Worm (Caenorhabditis elegans): ENCODE results near the gene F36G9.3.
"Not testable (repeated sequence)": the region's sequence is repeated elsewhere in the genome, so short reads cannot be mapped to it uniquely, and the experiment has no call there.

Gene F36G9.3

DNA sequence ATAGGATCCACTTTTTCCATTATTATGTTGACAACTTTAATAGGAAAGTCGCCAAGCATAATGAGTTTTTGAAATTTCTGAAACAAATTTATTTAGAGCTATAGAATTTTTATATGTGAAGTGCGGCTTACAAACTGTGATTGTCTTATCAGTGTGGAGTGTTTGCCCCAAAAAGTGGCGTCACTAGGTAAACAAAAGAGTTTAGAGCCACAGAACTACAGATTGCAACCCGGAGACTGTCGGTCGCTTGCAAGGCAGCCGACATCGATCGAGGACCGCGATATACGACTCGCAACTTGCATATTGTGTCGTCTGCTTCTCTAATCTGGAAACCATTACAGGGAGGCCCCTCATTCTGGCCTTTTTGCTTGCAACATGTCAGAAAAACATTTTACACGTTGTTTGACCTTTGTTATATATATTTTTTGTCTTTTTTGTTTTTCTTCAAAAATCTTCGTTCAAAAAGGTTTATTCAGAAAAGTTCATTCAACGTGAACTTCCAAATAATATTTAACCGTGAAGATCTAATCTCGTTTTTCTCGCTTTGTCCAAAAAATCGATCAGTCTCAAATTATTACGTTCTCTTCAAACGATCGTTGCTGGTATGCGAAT is 25.6 kb downstream of the F36G9.3 start, which contains the start of the genes fbxa-99 and F36G9.13:
fbxa-99 (minus strand) TSS at position 122 of the 612 bp plus-strand sequence.
F36G9.13 (plus strand) TSS at position 562 of the 612 bp plus-strand sequence.
- TF ChIP-seq unc-62 (GFP tag; optimal IDR thresholded peaks at IDR 0.05): no peak
- TF ChIP-seq crh-2 (tag; optimal IDR thresholded peaks at IDR 0.05): no peak
- peak; percentile 56 for TF ChIP-seq snpc-4 (tag; optimal IDR thresholded peaks at IDR 0.05)
- no peak for TF ChIP-seq nhr-12 (tag; optimal IDR thresholded peaks at IDR 0.05)
- peak; percentile 36 for TF ChIP-seq fos-1 (tag; optimal IDR thresholded peaks at IDR 0.05)

DNA sequence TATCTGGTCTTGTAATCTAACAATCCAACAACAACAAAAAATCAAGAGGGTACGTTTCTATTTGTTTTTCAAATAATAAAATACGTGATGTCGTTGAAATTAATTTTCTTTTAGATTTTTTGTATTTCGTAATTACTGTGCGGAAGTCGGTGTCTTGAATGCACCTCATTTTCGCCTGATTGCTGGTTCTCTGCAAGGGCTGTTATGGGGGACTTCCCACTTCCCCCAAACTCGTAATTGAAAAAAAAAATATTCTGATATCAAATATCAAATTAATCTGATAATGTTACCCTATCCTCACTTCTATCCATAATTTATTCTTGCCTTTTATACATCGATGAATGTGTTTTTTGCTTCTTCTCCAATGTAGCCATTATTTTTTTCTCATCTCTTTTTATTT is 30.9 kb downstream of the F36G9.3 start, which contains the start of gene F36G9.15:
F36G9.15 (minus strand) TSS at position 101 of the 400 bp plus-strand sequence.
- TF ChIP-seq C34F6.9 (tag; optimal IDR thresholded peaks at IDR 0.05) (no peak), alr-1 (tag; optimal IDR thresholded peaks at IDR 0.05) (no peak), F13H6.1 (tag; optimal IDR thresholded peaks at IDR 0.05) (no peak), unc-39 (tag; optimal IDR thresholded peaks at IDR 0.05) (no peak), lin-39 (tag; optimal IDR thresholded peaks at IDR 0.05) (no peak), unc-55 (GFP tag; optimal IDR thresholded peaks at IDR 0.05) (no peak), nhr-23 (tag; optimal IDR thresholded peaks at IDR 0.05) (no peak), lsy-2 (tag; optimal IDR thresholded peaks at IDR 0.05) (no peak), unc-62 (GFP tag; optimal IDR thresholded peaks at IDR 0.05) (no peak), skn-1 (tag; optimal IDR thresholded peaks at IDR 0.05) (no peak), nhr-12 (tag; optimal IDR thresholded peaks at IDR 0.05) (no peak), nhr-21 (tag; optimal IDR thresholded peaks at IDR 0.05) (no peak), elt-3 (tag; optimal IDR thresholded peaks at IDR 0.05) (no peak), lin-13 (GFP tag; optimal IDR thresholded peaks at IDR 0.05) (no peak), peb-1 (tag; optimal IDR thresholded peaks at IDR 0.05) (no peak), mab-5 (tag; optimal IDR thresholded peaks at IDR 0.05) (no peak), nhr-10 (tag; optimal IDR thresholded peaks at IDR 0.05) (no peak)

DNA sequence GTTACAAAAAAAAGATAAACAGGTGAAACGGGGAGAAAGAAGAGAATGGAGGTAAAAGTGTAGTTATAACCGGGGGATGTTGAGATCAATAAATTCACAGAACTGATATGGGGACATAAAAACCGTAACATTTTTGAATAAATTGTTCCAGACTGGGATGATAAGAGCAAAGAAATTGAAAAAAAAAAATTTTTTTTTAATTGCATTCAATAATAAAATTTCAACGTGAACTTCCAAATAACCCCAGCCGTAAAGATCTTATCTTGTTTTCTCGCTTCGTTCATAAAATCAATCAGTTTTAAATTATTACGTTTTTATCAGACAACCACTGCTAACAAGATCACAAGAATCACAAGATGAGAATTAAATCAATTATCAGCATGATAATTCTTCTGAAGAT is 34.7 kb downstream of the F36G9.3 start, which contains the start of gene C06C6.7:
C06C6.7 (plus strand) TSS at position 301 of the 400 bp plus-strand sequence.
- TF ChIP-seq nhr-77 (tag; optimal IDR thresholded peaks at IDR 0.05); lin-13 (GFP tag; optimal IDR thresholded peaks at IDR 0.05); ceh-82 (tag; optimal IDR thresholded peaks at IDR 0.05): not testable (repeated sequence)

DNA sequence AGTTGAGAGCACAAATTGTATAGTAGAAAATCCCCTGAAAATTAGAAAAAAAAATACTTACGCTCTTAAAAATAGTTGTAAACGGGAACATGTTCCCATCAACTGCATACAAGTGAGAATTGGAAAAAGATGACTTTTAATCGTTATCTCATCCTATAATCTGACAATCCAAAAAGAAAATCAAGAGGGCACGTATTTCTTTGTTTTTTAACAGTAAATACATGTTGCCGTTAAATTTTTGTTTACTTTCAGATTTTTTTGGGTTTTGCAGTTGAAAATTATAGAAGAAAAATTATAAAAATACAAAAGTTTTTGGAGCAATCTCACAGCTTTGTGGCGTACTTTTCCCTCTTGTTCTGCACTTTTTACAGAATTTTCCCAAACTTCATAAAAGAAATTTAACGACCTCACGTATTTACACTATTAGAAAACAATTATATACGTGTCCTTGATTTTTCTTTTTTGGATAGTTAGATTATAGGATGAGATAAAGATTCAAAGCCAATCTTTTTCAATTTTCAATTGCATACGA is 39.5 kb downstream of the F36G9.3 start, which contains the start of the genes C06C6.9 and C06C6.8:
C06C6.9 (minus strand) TSS at position 101 of the 532 bp plus-strand sequence.
C06C6.8 (plus strand) TSS at position 482 of the 532 bp plus-strand sequence.
- TF ChIP-seq crh-2 (tag; optimal IDR thresholded peaks at IDR 0.05): no peak
- no peak for TF ChIP-seq nhr-77 (tag; optimal IDR thresholded peaks at IDR 0.05)
- TF ChIP-seq F13H6.1 (tag; optimal IDR thresholded peaks at IDR 0.05): no peak
- no peak for TF ChIP-seq skn-1 (tag; optimal IDR thresholded peaks at IDR 0.05)

ce11 chrV:16000433-16000832 is 43.2 kb downstream of the F36G9.3 start, which contains the start of gene nhr-50:
Gene nhr-50, minus strand, starts transcription at chrV:16000631.
- peak; percentile 69 for TF ChIP-seq sma-3 (GFP tag; optimal IDR thresholded peaks at IDR 0.05)
- TF ChIP-seq R02D3.7 (tag; optimal IDR thresholded peaks at IDR 0.05): no peak
- TF ChIP-seq nhr-21 (tag; optimal IDR thresholded peaks at IDR 0.05): peak; percentile 45
- no peak for TF ChIP-seq elt-3 (tag; optimal IDR thresholded peaks at IDR 0.05)
- no peak for TF ChIP-seq mdl-1 (tag; optimal IDR thresholded peaks at IDR 0.05)
- no peak for TF ChIP-seq unc-39 (tag; optimal IDR thresholded peaks at IDR 0.05)
- no peak for TF ChIP-seq mbf-1 (tag; optimal IDR thresholded peaks at IDR 0.05)
- TF ChIP-seq Y55F3AM.14 (GFP tag; optimal IDR thresholded peaks at IDR 0.05): no peak
- no peak for TF ChIP-seq nhr-25 (tag; optimal IDR thresholded peaks at IDR 0.05)
- TF ChIP-seq blmp-1 (tag; optimal IDR thresholded peaks at IDR 0.05; ENCODE audit: insufficient read depth): peak; percentile 97
- TF ChIP-seq ztf-4 (tag; optimal IDR thresholded peaks at IDR 0.05): peak; percentile 8
- no peak for TF ChIP-seq snpc-4 (tag; optimal IDR thresholded peaks at IDR 0.05)
- TF ChIP-seq ztf-1 (GFP tag; conservative IDR thresholded peaks at IDR 0.05): no peak
- peak; percentile 91 for TF ChIP-seq sma-9 (GFP tag; optimal IDR thresholded peaks at IDR 0.05)
- no peak for TF ChIP-seq sma-9 (tag; optimal IDR thresholded peaks at IDR 0.05)
- no peak for TF ChIP-seq nhr-77 (tag; optimal IDR thresholded peaks at IDR 0.05)
- no peak for TF ChIP-seq mab-5 (tag; optimal IDR thresholded peaks at IDR 0.05)
- no peak for TF ChIP-seq ceh-82 (tag; optimal IDR thresholded peaks at IDR 0.05)
- peak; percentile 99 for TF ChIP-seq fos-1 (tag; optimal IDR thresholded peaks at IDR 0.05)
- peak; percentile 45 for TF ChIP-seq C34F6.9 (tag; optimal IDR thresholded peaks at IDR 0.05)
- no peak for TF ChIP-seq ama-1 (optimal IDR thresholded peaks at IDR 0.05)
- TF ChIP-seq egl-27 (tag; optimal IDR thresholded peaks at IDR 0.05): peak; percentile 57
- TF ChIP-seq crh-2 (tag; optimal IDR thresholded peaks at IDR 0.05): peak; percentile 83
- TF ChIP-seq ztf-11 (tag; optimal IDR thresholded peaks at IDR 0.05): no peak
- no peak for TF ChIP-seq nhr-6 (tag; optimal IDR thresholded peaks at IDR 0.05)
- TF ChIP-seq lin-39 (tag; optimal IDR thresholded peaks at IDR 0.05): no peak
- no peak for TF ChIP-seq nhr-237 (tag; optimal IDR thresholded peaks at IDR 0.05)
- TF ChIP-seq skn-1 (tag; optimal IDR thresholded peaks at IDR 0.05): no peak
- TF ChIP-seq F13H6.1 (tag; optimal IDR thresholded peaks at IDR 0.05): peak; percentile 53
- TF ChIP-seq nhr-12 (tag; optimal IDR thresholded peaks at IDR 0.05): no peak
- TF ChIP-seq nhr-11 (tag; optimal IDR thresholded peaks at IDR 0.05): no peak
- no peak for TF ChIP-seq sem-4 (tag; optimal IDR thresholded peaks at IDR 0.05)
- no peak for TF ChIP-seq lin-13 (GFP tag; optimal IDR thresholded peaks at IDR 0.05)
- TF ChIP-seq unc-55 (GFP tag; optimal IDR thresholded peaks at IDR 0.05): no peak
- peak; percentile 8 for TF ChIP-seq gmeb-1 (tag; optimal IDR thresholded peaks at IDR 0.05)
